Worm (Caenorhabditis elegans) whole organism, midembryonic: Measurements from ENCODE around the gene K11H3.8.

ENCODE experiments used
- T22C8.4 ChIP-seq: fragments of 200-800 bp; sonication (Bioruptor generic); IDR thresholded peaks from 2 replicates; pipeline ENCODE4 v1.3.6; 2022; ENCODE audit warnings: missing genetic modification characterization, missing compliant biosample characterization
- cog-1 ChIP-seq: sonication (generic microtip); optimal IDR thresholded peaks from 2 replicates; lab custom pipeline; 2016; ENCODE audit warnings: missing genetic modification characterization, missing compliant biosample characterization
- flt-1 ChIP-seq: fragments of 200-800 bp; sonication (Bioruptor generic); IDR thresholded peaks from 2 replicates; pipeline ENCODE4 v1.3.6; 2022; ENCODE audit warnings: missing genetic modification characterization, missing compliant biosample characterization
- klf-2 ChIP-seq: fragments of 200-800 bp; sonication (Bioruptor generic); conservative IDR thresholded peaks from 2 replicates; pipeline ENCODE4 v1.3.6; 2022; ENCODE audit warnings: missing genetic modification reagents, missing genetic modification characterization, missing compliant biosample characterization
- med-1 ChIP-seq: sonication (generic microtip); optimal IDR thresholded peaks from 2 replicates; lab custom pipeline; 2017; ENCODE audit warnings: missing genetic modification characterization, mild to moderate bottlenecking, missing compliant biosample characterization, antibody characterized with exemption, missing genetic modification reagents; ENCODE audit not compliant: insufficient read depth
- ref-1 ChIP-seq: fragments of 200-800 bp; sonication (Bioruptor generic); conservative IDR thresholded peaks from 2 replicates; pipeline ENCODE4 v1.3.6; 2022; ENCODE audit warnings: missing genetic modification reagents, missing genetic modification characterization, missing compliant biosample characterization
- tab-1 ChIP-seq: fragments of 200-800 bp; sonication (Bioruptor generic); IDR thresholded peaks from 2 replicates; pipeline ENCODE4 v1.3.6; 2022; ENCODE audit warnings: missing genetic modification characterization, missing compliant biosample characterization
- ztf-23 ChIP-seq: fragments of 200-800 bp; sonication (Bioruptor generic); IDR thresholded peaks from 2 replicates; pipeline ENCODE4 v1.3.6; 2022; ENCODE audit warnings: missing genetic modification reagents, missing genetic modification characterization, missing compliant biosample characterization
- ztf-29 ChIP-seq: fragments of 200-800 bp; sonication (Bioruptor generic); IDR thresholded peaks from 2 replicates; pipeline ENCODE4 v1.3.6; 2022; ENCODE audit warnings: missing genetic modification reagents, missing genetic modification characterization, missing compliant biosample characterization

Gene K11H3.8

ce11 chrIII:9825073-9825828, 9.7 kb upstream of the K11H3.8 start, which contains the start of gene ZK632.9:
Gene ZK632.9, minus strand, starts transcription at chrIII:9825432.
- 0 out of 2 replicates have a peak, but pooled peaks have one; percentile 38 for TF ChIP-seq ztf-29
- no peak for TF ChIP-seq cog-1 (tag; lab: Kevin White, UChicago)

ce11 chrIII:9826005-9826404, 9.0 kb upstream of the K11H3.8 start:
- TF ChIP-seq med-1 (GFP tag; lab: Kevin White, UChicago), result no peak
- TF ChIP-seq tab-1 (GFP tag; lab: Robert Waterston, UW), result no peak
- no peak for TF ChIP-seq ztf-29
- no peak for TF ChIP-seq flt-1
- TF ChIP-seq klf-2 (GFP tag; lab: Robert Waterston, UW), result no peak
- TF ChIP-seq ztf-23, result no peak
- no peak for TF ChIP-seq T22C8.4
- no peak for TF ChIP-seq ref-1 (GFP tag; lab: Robert Waterston, UW)
- TF ChIP-seq cog-1 (tag; lab: Kevin White, UChicago), result no peak

- TF ChIP-seq ref-1 (GFP tag; lab: Robert Waterston, UW), result no peak
- TF ChIP-seq med-1 (GFP tag; lab: Kevin White, UChicago), result no peak
- TF ChIP-seq ztf-29, result no peak
- TF ChIP-seq cog-1 (tag; lab: Kevin White, UChicago), result peak; percentile 0
Observed at ce11 chrIII:9827163-9827951, 7.6 kb upstream of the K11H3.8 start, which contains the start of the genes ZK632.10 and ZK632.11. Gene ZK632.10, minus strand, starts transcription at chrIII:9827722. Gene ZK632.11, plus strand, starts transcription at chrIII:9827915.

- no peak for TF ChIP-seq ref-1 (GFP tag; lab: Robert Waterston, UW)
- no peak for TF ChIP-seq ztf-23
- TF ChIP-seq ztf-29, result no peak
- TF ChIP-seq flt-1, result no peak
- TF ChIP-seq T22C8.4, result no peak
- TF ChIP-seq klf-2 (GFP tag; lab: Robert Waterston, UW), result no peak
- no peak for TF ChIP-seq cog-1 (tag; lab: Kevin White, UChicago)
- no peak for TF ChIP-seq tab-1 (GFP tag; lab: Robert Waterston, UW)
- no peak for TF ChIP-seq med-1 (GFP tag; lab: Kevin White, UChicago)
Observed at ce11 chrIII:9830502-9830901, 4.5 kb upstream of the K11H3.8 start, which contains the start of gene ZK632.12. Gene ZK632.12, plus strand, starts transcription at chrIII:9830802.

- TF ChIP-seq T22C8.4 (no peak), med-1 (GFP tag; lab: Kevin White, UChicago) (no peak), klf-2 (GFP tag; lab: Robert Waterston, UW) (no peak), ztf-23 (no peak), ztf-29 (no peak), flt-1 (no peak), tab-1 (GFP tag; lab: Robert Waterston, UW) (no peak), cog-1 (tag; lab: Kevin White, UChicago) (no peak), ref-1 (GFP tag; lab: Robert Waterston, UW) (no peak)
Observed at ce11 chrIII:9832569-9832968, 2.4 kb upstream of the K11H3.8 start.

- TF ChIP-seq ref-1 (GFP tag; lab: Robert Waterston, UW) (no peak), flt-1 (no peak), T22C8.4 (no peak), klf-2 (GFP tag; lab: Robert Waterston, UW) (no peak), tab-1 (GFP tag; lab: Robert Waterston, UW) (no peak), ztf-23 (no peak), ztf-29 (no peak), med-1 (GFP tag; lab: Kevin White, UChicago) (no peak), cog-1 (tag; lab: Kevin White, UChicago) (no peak)
Observed at ce11 chrIII:9843715-9844114, 8.7 kb downstream of the K11H3.8 start, which contains the start of gene K11H3.5. Gene K11H3.5, plus strand, starts transcription at chrIII:9843768.

ce11 chrIII:9846093-9846492, 11.1 kb downstream of the K11H3.8 start, which contains the start of gene K11H3.2:
Gene K11H3.2, plus strand, starts transcription at chrIII:9846393.
- TF ChIP-seq T22C8.4, result no peak
- TF ChIP-seq med-1 (GFP tag; lab: Kevin White, UChicago), result no peak
- TF ChIP-seq cog-1 (tag; lab: Kevin White, UChicago), result no peak
- no peak for TF ChIP-seq flt-1
- no peak for TF ChIP-seq tab-1 (GFP tag; lab: Robert Waterston, UW)
- TF ChIP-seq ztf-29, result no peak
- TF ChIP-seq ref-1 (GFP tag; lab: Robert Waterston, UW), result no peak
- TF ChIP-seq klf-2 (GFP tag; lab: Robert Waterston, UW), result no peak
- no peak for TF ChIP-seq ztf-23

- no peak for TF ChIP-seq ref-1 (GFP tag; lab: Robert Waterston, UW)
- TF ChIP-seq tab-1 (GFP tag; lab: Robert Waterston, UW), result no peak
- TF ChIP-seq med-1 (GFP tag; lab: Kevin White, UChicago), result no peak
- TF ChIP-seq klf-2 (GFP tag; lab: Robert Waterston, UW), result no peak
- no peak for TF ChIP-seq T22C8.4
- no peak for TF ChIP-seq cog-1 (tag; lab: Kevin White, UChicago)
- TF ChIP-seq ztf-29, result no peak
- no peak for TF ChIP-seq ztf-23
- TF ChIP-seq flt-1, result no peak
Observed at ce11 chrIII:9848083-9848482, 13.1 kb downstream of the K11H3.8 start, which contains the start of gene mrpl-36. Gene mrpl-36, minus strand, starts transcription at chrIII:9848116.

ce11 chrIII:9848603-9849002, 13.6 kb downstream of the K11H3.8 start:
- TF ChIP-seq med-1 (GFP tag; lab: Kevin White, UChicago) (no peak), T22C8.4 (no peak), tab-1 (GFP tag; lab: Robert Waterston, UW) (no peak), ztf-29 (no peak), klf-2 (GFP tag; lab: Robert Waterston, UW) (no peak), flt-1 (no peak), cog-1 (tag; lab: Kevin White, UChicago) (no peak)
